Worm (Caenorhabditis elegans): Measurements from ENCODE around the gene Y45F10D.16.

ce11 chrIV:13727865-13728264, 48.4 kb upstream of the Y45F10D.16 start:
- TF ChIP-seq aly-1 (tag; optimal IDR thresholded peaks at IDR 0.05) (no peak), hmbx-1 (tag; optimal IDR thresholded peaks at IDR 0.05) (no peak)
